Fruit fly (Drosophila melanogaster) whole organism, prepupa: ENCODE results near the gene TSG101.

ENCODE experiments used
- Blimp-1 ChIP-seq: fragments of 200-800 bp; sonication (Bioruptor generic); optimal IDR thresholded peaks from 3 replicates; lab custom pipeline; 2017; ENCODE audit warnings: missing biosample characterization, missing genetic modification characterization, mild to moderate bottlenecking, moderate library complexity, missing genetic modification reagents
- CG10669 ChIP-seq: fragments of 200-800 bp; sonication (Bioruptor generic); optimal IDR thresholded peaks from 3 replicates; lab custom pipeline; 2018; ENCODE audit warnings: missing biosample characterization, mild to moderate bottlenecking, missing genetic modification characterization, moderate library complexity
- CG11294 ChIP-seq: fragments of 200-800 bp; sonication (Bioruptor generic); IDR thresholded peaks from 2 replicates; pipeline ENCODE4 v1.3.6; 2022; ENCODE audit warnings: missing biosample characterization, missing genetic modification characterization
- CG15336 ChIP-seq: fragments of 200-800 bp; sonication (Bioruptor generic); IDR thresholded peaks from 2 replicates; pipeline ENCODE4 v1.3.6; 2022; ENCODE audit warnings: missing biosample characterization, missing genetic modification characterization
- CG1621 ChIP-seq: fragments of 200-800 bp; sonication (Bioruptor generic); optimal IDR thresholded peaks from 3 replicates; lab custom pipeline; 2018; ENCODE audit warnings: missing biosample characterization, mild to moderate bottlenecking, missing genetic modification characterization
- CG31627 ChIP-seq: fragments of 200-800 bp; sonication (Bioruptor generic); optimal IDR thresholded peaks from 3 replicates; lab custom pipeline; 2016; ENCODE audit warnings: missing biosample characterization, missing genetic modification characterization
- CG32006 ChIP-seq: fragments of 200-800 bp; sonication (Bioruptor generic); optimal IDR thresholded peaks from 3 replicates; lab custom pipeline; 2017; ENCODE audit warnings: missing biosample characterization, mild to moderate bottlenecking, missing genetic modification characterization
- CG3919 ChIP-seq: fragments of 200-800 bp; sonication (Bioruptor generic); optimal IDR thresholded peaks from 3 replicates; lab custom pipeline; 2016; ENCODE audit warnings: missing biosample characterization, missing genetic modification characterization
- CG4318 ChIP-seq: fragments of 200-800 bp; sonication (Bioruptor generic); optimal IDR thresholded peaks from 3 replicates; lab custom pipeline; 2017; ENCODE audit warnings: missing biosample characterization, mild to moderate bottlenecking, missing genetic modification characterization
- CG6163 ChIP-seq: fragments of 200-800 bp; sonication (Bioruptor generic); IDR thresholded peaks from 3 replicates; pipeline ENCODE4 v1.3.6; 2022; ENCODE audit warnings: missing biosample characterization, missing genetic modification characterization
- CG6276 ChIP-seq: fragments of 200-800 bp; sonication (Bioruptor generic); optimal IDR thresholded peaks from 2 replicates; lab custom pipeline; 2017; ENCODE audit warnings: missing biosample characterization, mild to moderate bottlenecking, missing genetic modification characterization
- CG6808 ChIP-seq: fragments of 200-800 bp; sonication (Bioruptor generic); optimal IDR thresholded peaks from 3 replicates; lab custom pipeline; 2017; ENCODE audit warnings: missing biosample characterization, missing genetic modification characterization, mild to moderate bottlenecking, moderate library complexity, missing genetic modification reagents
- CG8119 ChIP-seq: fragments of 200-800 bp; sonication (Bioruptor generic); IDR thresholded peaks from 3 replicates; pipeline ENCODE4 v1.3.6; 2022; ENCODE audit warnings: missing biosample characterization, missing genetic modification characterization
- CG9139 ChIP-seq: fragments of 200-800 bp; sonication (Bioruptor generic); optimal IDR thresholded peaks from 3 replicates; lab custom pipeline; 2017; ENCODE audit warnings: missing biosample characterization, mild to moderate bottlenecking, missing genetic modification characterization
- Eip75B ChIP-seq: fragments of 200-800 bp; sonication (Bioruptor generic); optimal IDR thresholded peaks from 3 replicates; lab custom pipeline; 2016; ENCODE audit warnings: missing biosample characterization, missing genetic modification characterization
- Eip78C ChIP-seq: fragments of 200-800 bp; sonication (Bioruptor generic); peaks from one replicate; lab custom pipeline; 2016; ENCODE audit warnings: missing biosample characterization, missing genetic modification characterization
- Eip93F ChIP-seq: fragments of 200-800 bp; sonication (Bioruptor generic); optimal IDR thresholded peaks from 2 replicates; lab custom pipeline; 2016; ENCODE audit warnings: missing biosample characterization, mild to moderate bottlenecking, missing genetic modification characterization
- Ets21C ChIP-seq: fragments of 200-800 bp; sonication (Bioruptor generic); optimal IDR thresholded peaks from 3 replicates; lab custom pipeline; 2016; ENCODE audit warnings: missing biosample characterization, missing genetic modification characterization
- Gug ChIP-seq: fragments of 200-800 bp; sonication (Bioruptor generic); IDR thresholded peaks from 2 replicates; pipeline ENCODE4 v1.3.6; 2022; ENCODE audit warnings: missing biosample characterization, missing genetic modification characterization
- Hr38 ChIP-seq: sonication (Bioruptor generic); optimal IDR thresholded peaks from 2 replicates; lab custom pipeline; 2016; ENCODE audit warnings: missing biosample characterization, missing genetic modification characterization
- Hr39 ChIP-seq: fragments of 200-800 bp; sonication (Bioruptor generic); optimal IDR thresholded peaks from 2 replicates; lab custom pipeline; 2016; ENCODE audit warnings: missing biosample characterization, missing genetic modification characterization
- Hr4 ChIP-seq: fragments of 200-800 bp; sonication (Bioruptor generic); optimal IDR thresholded peaks from 3 replicates; lab custom pipeline; 2016; ENCODE audit warnings: missing biosample characterization, missing genetic modification characterization
- Lpt ChIP-seq: fragments of 200-800 bp; sonication (Bioruptor generic); optimal IDR thresholded peaks from 3 replicates; lab custom pipeline; 2016; ENCODE audit warnings: missing biosample characterization, missing genetic modification characterization
- OdsH ChIP-seq: fragments of 200-800 bp; sonication (Bioruptor generic); optimal IDR thresholded peaks from 3 replicates; lab custom pipeline; 2016; ENCODE audit warnings: missing biosample characterization, missing genetic modification characterization
- Sox14 ChIP-seq: fragments of 200-800 bp; sonication (Bioruptor generic); optimal IDR thresholded peaks from 3 replicates; lab custom pipeline; 2016; ENCODE audit warnings: missing biosample characterization, missing genetic modification characterization
- Sox15 ChIP-seq: fragments of 200-800 bp; sonication (Bioruptor generic); optimal IDR thresholded peaks from 3 replicates; lab custom pipeline; 2016; ENCODE audit warnings: missing biosample characterization, missing genetic modification characterization
- achi ChIP-seq: fragments of 200-800 bp; sonication (Bioruptor generic); optimal IDR thresholded peaks from 3 replicates; lab custom pipeline; 2016; ENCODE audit warnings: missing biosample characterization, missing genetic modification characterization
- dac ChIP-seq: fragments of 200-800 bp; sonication (Bioruptor generic); optimal IDR thresholded peaks from 2 replicates; lab custom pipeline; 2017; ENCODE audit warnings: missing biosample characterization, mild to moderate bottlenecking, missing genetic modification characterization
- dsx ChIP-seq: fragments of 200-800 bp; optimal IDR thresholded peaks from 3 replicates; lab custom pipeline; 2019; ENCODE audit warnings: missing biosample characterization, mild to moderate bottlenecking, missing genetic modification characterization, moderate library complexity; ENCODE audit not compliant: poor library complexity, severe bottlenecking
- eg ChIP-seq: fragments of 200-800 bp; sonication (Bioruptor generic); IDR thresholded peaks from 3 replicates; pipeline ENCODE4 v1.3.6; 2022; ENCODE audit warnings: missing biosample characterization, missing genetic modification characterization
- esn ChIP-seq: fragments of 200-800 bp; sonication (Bioruptor generic); optimal IDR thresholded peaks from 2 replicates; lab custom pipeline; 2016; ENCODE audit warnings: missing biosample characterization, mild to moderate bottlenecking, missing genetic modification characterization, moderate library complexity
- fd85E ChIP-seq: fragments of 200-800 bp; sonication (Bioruptor generic); optimal IDR thresholded peaks from 3 replicates; lab custom pipeline; 2016; ENCODE audit warnings: missing biosample characterization, missing genetic modification characterization
- lz ChIP-seq: fragments of 200-800 bp; sonication (Bioruptor generic); optimal IDR thresholded peaks from 3 replicates; lab custom pipeline; 2016; ENCODE audit warnings: missing biosample characterization, missing genetic modification characterization
- net ChIP-seq: fragments of 200-800 bp; sonication (Bioruptor generic); optimal IDR thresholded peaks from 3 replicates; lab custom pipeline; 2016; ENCODE audit warnings: missing biosample characterization, missing genetic modification characterization
- salr ChIP-seq, 2 experiments: fragments of 200-800 bp; sonication (Bioruptor generic); optimal IDR thresholded peaks; 3 replicates each; lab custom pipeline; 2016 to 2018; ENCODE audit warnings: missing biosample characterization in 2 of 2, missing genetic modification characterization in 2 of 2, mild to moderate bottlenecking in 1 of 2
- spab ChIP-seq: fragments of 200-800 bp; sonication (Bioruptor generic); optimal IDR thresholded peaks from 2 replicates; lab custom pipeline; 2017; ENCODE audit warnings: missing biosample characterization, mild to moderate bottlenecking, missing genetic modification characterization, missing genetic modification reagents
- svp ChIP-seq: fragments of 200-800 bp; sonication (Bioruptor generic); peaks from one replicate; lab custom pipeline; 2016; ENCODE audit warnings: missing biosample characterization, missing genetic modification characterization
- topi ChIP-seq: fragments of 200-800 bp; sonication (Bioruptor generic); optimal IDR thresholded peaks from 3 replicates; lab custom pipeline; 2016; ENCODE audit warnings: missing biosample characterization, missing genetic modification characterization

Gene TSG101

dm6 chr3L:16892728-16893271 lies 50.7 kb downstream of the TSG101 start (continued):
- TF ChIP-seq Ets21C (GFP tag; lab: Kevin White, UChicago) (no peak), Sox14 (GFP tag; lab: Kevin White, UChicago) (peak; percentile 24), CG31627 (no peak), CG1621 (peak; percentile 6), achi (peak; percentile 53), CG3919 (GFP tag; lab: Kevin White, UChicago) (peak; percentile 6), CG10669 (GFP tag; lab: Kevin White, UChicago) (peak; percentile 14), Sox15 (no peak), spab (GFP tag; lab: Kevin White, UChicago) (peak; percentile 38), topi (GFP tag; lab: Kevin White, UChicago) (no peak), Hr39 (GFP tag; lab: Kevin White, UChicago) (no peak), lz (GFP tag; lab: Kevin White, UChicago) (no peak), fd85E (no peak), CG6808 (GFP tag; lab: Kevin White, UChicago) (no peak), net (peak; percentile 30), CG11294 (GFP tag; lab: Robert Waterston, UW) (peak; percentile 55), salr (GFP tag; optimal IDR thresholded peaks at IDR 0.05; lab: Kevin White, UChicago) (peak in 1 of 2 experiments; percentile 7), Hr4 (GFP tag; lab: Kevin White, UChicago) (peak; percentile 77), dsx (GFP tag; lab: Kevin White, UChicago) (peak; percentile 6)

dm6 chr3L:16893647-16894046 lies 51.6 kb downstream of the TSG101 start:
- no peak for TF ChIP-seq Gug (GFP tag; lab: Robert Waterston, UW)
- TF ChIP-seq CG6276 (GFP tag; lab: Kevin White, UChicago): peak; percentile 45
- no peak for TF ChIP-seq esn (GFP tag; lab: Kevin White, UChicago)
- TF ChIP-seq Eip78C (GFP tag; lab: Kevin White, UChicago): no peak
- TF ChIP-seq Eip93F (GFP tag; lab: Kevin White, UChicago): no peak
- no peak for TF ChIP-seq svp (GFP tag; lab: Kevin White, UChicago)
- TF ChIP-seq OdsH (GFP tag; lab: Kevin White, UChicago): peak; percentile 29
- TF ChIP-seq salr (GFP tag; optimal IDR thresholded peaks at IDR 0.05; lab: Kevin White, UChicago): no peak
- TF ChIP-seq CG6163 (GFP tag; lab: Robert Waterston, UW): 0 out of 3 replicates have a peak, but pooled peaks have one; percentile 12
- TF ChIP-seq CG1621: no peak
- peak; percentile 64 for TF ChIP-seq Hr4 (GFP tag; lab: Kevin White, UChicago)
- TF ChIP-seq dac: no peak
- TF ChIP-seq Eip75B (GFP tag; lab: Kevin White, UChicago): no peak
- TF ChIP-seq lz (GFP tag; lab: Kevin White, UChicago): no peak
- TF ChIP-seq CG11294 (GFP tag; lab: Robert Waterston, UW): no peak
- peak; percentile 42 for TF ChIP-seq CG32006
- TF ChIP-seq CG15336 (GFP tag; lab: Robert Waterston, UW): peak; percentile 52; the same call in 1 of the 2 replicates
- no peak for TF ChIP-seq Hr38 (GFP tag; lab: Kevin White, UChicago)
- peak; percentile 73 for TF ChIP-seq CG8119
- TF ChIP-seq Lpt: no peak
- peak; percentile 13 for TF ChIP-seq CG4318 (GFP tag; lab: Kevin White, UChicago)
- TF ChIP-seq CG9139 (GFP tag; lab: Kevin White, UChicago): no peak
- no peak for TF ChIP-seq CG31627
- TF ChIP-seq eg (GFP tag; lab: Robert Waterston, UW): 0 out of 3 replicates have a peak, but pooled peaks have one; percentile 47
- no peak for TF ChIP-seq Blimp-1 (GFP tag; lab: Kevin White, UChicago)
